Worm (Caenorhabditis elegans) whole organism, late embryonic: ENCODE results near the gene grd-8.

Experiments used
- K02D7.2 ChIP-seq: sonication (generic microtip); optimal IDR thresholded peaks from 2 replicates; lab custom pipeline; 2017; ENCODE audit warnings: mild to moderate bottlenecking, missing genetic modification characterization, missing compliant biosample characterization
- Y22D7AL.16 ChIP-seq: sonication (generic microtip); optimal IDR thresholded peaks from 2 replicates; lab custom pipeline; 2016; ENCODE audit warnings: missing genetic modification characterization, missing compliant biosample characterization
- ama-1 ChIP-seq: fragments of 150-350 bp; optimal IDR thresholded peaks from 2 replicates; lab custom pipeline; 2014
- ceh-30 ChIP-seq: fragments of 150-350 bp; optimal IDR thresholded peaks from 2 replicates; lab custom pipeline; 2014; ENCODE audit warnings: missing biosample characterization, missing genetic modification characterization
- ceh-31 ChIP-seq: sonication (generic microtip); optimal IDR thresholded peaks from 2 replicates; lab custom pipeline; 2016; ENCODE audit warnings: missing genetic modification characterization, missing compliant biosample characterization
- ceh-34 ChIP-seq: sonication (generic microtip); optimal IDR thresholded peaks from 2 replicates; lab custom pipeline; 2016; ENCODE audit warnings: mild to moderate bottlenecking, missing genetic modification characterization, missing compliant biosample characterization
- ceh-45 ChIP-seq: fragments of 200-800 bp; sonication (Bioruptor generic); IDR thresholded peaks from 2 replicates; pipeline ENCODE4 v1.3.6; 2022; ENCODE audit warnings: missing genetic modification reagents, missing genetic modification characterization, missing compliant biosample characterization
- ceh-48 ChIP-seq: sonication (generic microtip); optimal IDR thresholded peaks from 2 replicates; lab custom pipeline; 2016; ENCODE audit warnings: missing genetic modification characterization, inconsistent platforms, missing compliant biosample characterization
- ceh-6 ChIP-seq: fragments of 200-800 bp; sonication (Bioruptor generic); optimal IDR thresholded peaks from 2 replicates; lab custom pipeline; 2018; ENCODE audit warnings: mild to moderate bottlenecking, missing genetic modification characterization, missing compliant biosample characterization
- dve-1 ChIP-seq: sonication (generic microtip); optimal IDR thresholded peaks from 2 replicates; lab custom pipeline; 2017; ENCODE audit warnings: antibody characterized with exemption, mild to moderate bottlenecking, missing genetic modification characterization, missing compliant biosample characterization
- elt-2 ChIP-seq: sonication (generic microtip); optimal IDR thresholded peaks from 2 replicates; lab custom pipeline; 2016; ENCODE audit warnings: missing genetic modification reagents, missing genetic modification characterization, missing compliant biosample characterization
- ets-4 ChIP-seq: sonication (generic microtip); optimal IDR thresholded peaks from 2 replicates; lab custom pipeline; 2016; ENCODE audit warnings: missing genetic modification characterization, missing compliant biosample characterization
- eyg-1 ChIP-seq: sonication (generic microtip); optimal IDR thresholded peaks from 2 replicates; lab custom pipeline; 2016; ENCODE audit warnings: missing genotype, missing genetic modification characterization, missing compliant biosample characterization
- fax-1 ChIP-seq: sonication (generic microtip); optimal IDR thresholded peaks from 2 replicates; lab custom pipeline; 2016; ENCODE audit warnings: missing genotype, missing genetic modification characterization, missing compliant biosample characterization
- fkh-10 ChIP-seq: fragments of 150-350 bp; optimal IDR thresholded peaks from 2 replicates; lab custom pipeline; 2014; ENCODE audit warnings: missing biosample characterization, missing genetic modification reagents, missing genetic modification characterization
- gmeb-2 ChIP-seq: sonication (generic microtip); optimal IDR thresholded peaks from 2 replicates; lab custom pipeline; 2016; ENCODE audit warnings: missing genetic modification characterization, inconsistent platforms, missing compliant biosample characterization
- hlh-13 ChIP-seq: fragments of 200-800 bp; sonication (Bioruptor generic); optimal IDR thresholded peaks from 2 replicates; lab custom pipeline; 2018; ENCODE audit warnings: mild to moderate bottlenecking, missing genetic modification characterization, missing compliant biosample characterization
- hlh-30 ChIP-seq: sonication (generic microtip); optimal IDR thresholded peaks from 2 replicates; lab custom pipeline; 2017; ENCODE audit warnings: antibody characterized with exemption, missing genetic modification characterization, missing compliant biosample characterization; ENCODE audit not compliant: insufficient read depth
- lim-6 ChIP-seq: sonication (generic microtip); optimal IDR thresholded peaks from 2 replicates; lab custom pipeline; 2016; ENCODE audit warnings: missing genetic modification characterization, missing compliant biosample characterization
- madf-2 ChIP-seq: sonication (generic microtip); optimal IDR thresholded peaks from 2 replicates; lab custom pipeline; 2017; ENCODE audit warnings: missing genetic modification characterization, missing compliant biosample characterization
- nhr-11 ChIP-seq: fragments of 150-350 bp; optimal IDR thresholded peaks from 2 replicates; lab custom pipeline; 2014; ENCODE audit warnings: missing biosample characterization, missing genetic modification characterization
- nhr-232 ChIP-seq: sonication (generic microtip); optimal IDR thresholded peaks from 2 replicates; lab custom pipeline; 2016; ENCODE audit warnings: missing genetic modification characterization, missing compliant biosample characterization
- pha-2 ChIP-seq: sonication (generic microtip); optimal IDR thresholded peaks from 2 replicates; lab custom pipeline; 2017; ENCODE audit warnings: mild to moderate bottlenecking, missing genetic modification characterization, missing compliant biosample characterization
- pha-4 ChIP-seq: fragments of 150-350 bp; optimal IDR thresholded peaks from 2 replicates; lab custom pipeline; 2018; ENCODE audit warnings: missing biosample characterization, missing genetic modification reagents, missing genetic modification characterization
- pqm-1 ChIP-seq: sonication (generic microtip); optimal IDR thresholded peaks from 2 replicates; lab custom pipeline; 2016; ENCODE audit warnings: missing genetic modification characterization, missing compliant biosample characterization
- sox-2 ChIP-seq: fragments of 200-800 bp; sonication (Bioruptor generic); IDR thresholded peaks from 2 replicates; pipeline ENCODE4 v1.3.6; 2022; ENCODE audit warnings: missing genetic modification reagents, missing genetic modification characterization, missing compliant biosample characterization
- tbx-2 ChIP-seq: sonication (generic microtip); optimal IDR thresholded peaks from 2 replicates; lab custom pipeline; 2016; ENCODE audit warnings: missing genetic modification characterization, missing compliant biosample characterization
- tbx-7 ChIP-seq: sonication (generic microtip); optimal IDR thresholded peaks from 2 replicates; lab custom pipeline; 2016; ENCODE audit warnings: missing genotype, missing genetic modification characterization, missing compliant biosample characterization
- ttx-3 ChIP-seq: sonication (generic microtip); optimal IDR thresholded peaks from 2 replicates; lab custom pipeline; 2016; ENCODE audit warnings: missing genetic modification reagents, missing genetic modification characterization, missing compliant biosample characterization
- unc-3 ChIP-seq, 2 experiments: fragments of 200-800 bp in 1 of 2; sonication (Bioruptor generic) in 1 of 2; sonication (generic microtip) in 1 of 2; conservative IDR thresholded peaks in 1 of 2; optimal IDR thresholded peaks in 1 of 2; 2 replicates each; pipeline versions ENCODE4 v1.3.6 to Lab custom; 2016 to 2022; ENCODE audit warnings: missing compliant biosample characterization in 2 of 2, missing genetic modification characterization in 2 of 2, missing genetic modification reagents in 1 of 2
- unc-42 ChIP-seq: sonication (generic microtip); optimal IDR thresholded peaks from 2 replicates; lab custom pipeline; 2016; ENCODE audit warnings: missing genotype, missing genetic modification characterization, missing compliant biosample characterization
- ztf-16 ChIP-seq: sonication (generic microtip); optimal IDR thresholded peaks from 2 replicates; lab custom pipeline; 2017; ENCODE audit warnings: missing genetic modification characterization, missing compliant biosample characterization

Gene grd-8

ce11 chrV:7804064-7804800, 38.1 kb upstream of the grd-8 start, which contains the start of gene uvs-1:
uvs-1 (minus strand) TSS chrV:7804208.
- TF ChIP-seq ceh-45 (GFP tag; lab: Robert Waterston, UW) (no peak), ceh-34 (tag; lab: Kevin White, UChicago) (peak; percentile 1), pha-2 (tag; lab: Kevin White, UChicago) (peak; percentile 13), lim-6 (tag; lab: Kevin White, UChicago) (no peak), hlh-30 (tag; lab: Kevin White, UChicago) (peak; percentile 94), ceh-31 (tag; lab: Kevin White, UChicago) (peak; percentile 41), tbx-2 (tag; lab: Kevin White, UChicago) (peak; percentile 60)

ce11 chrV:7804801-7805163, 37.5 kb upstream of the grd-8 start, which contains the start of gene xpo-1:
xpo-1 (plus strand) TSS chrV:7805064.
- TF ChIP-seq nhr-11 (tag; lab: Kevin White, UChicago) (no peak), fkh-10 (GFP tag; lab: Kevin White, UChicago) (no peak), gmeb-2 (tag; lab: Kevin White, UChicago) (no peak), hlh-30 (tag; lab: Kevin White, UChicago) (no peak), ceh-48 (tag; lab: Kevin White, UChicago) (no peak), pha-4 (tag; lab: Kevin White, UChicago) (no peak), unc-42 (tag; lab: Kevin White, UChicago) (no peak), lim-6 (tag; lab: Kevin White, UChicago) (no peak), elt-2 (no peak), ceh-6 (no peak), unc-3 (GFP tag; conservative IDR thresholded peaks at IDR 0.05; lab: Robert Waterston, UW) (no peak), unc-3 (tag; optimal IDR thresholded peaks at IDR 0.05; lab: Kevin White, UChicago) (no peak), dve-1 (tag; lab: Kevin White, UChicago) (no peak), ets-4 (tag; lab: Kevin White, UChicago) (no peak), eyg-1 (tag; lab: Kevin White, UChicago) (no peak), ttx-3 (no peak)

- no peak for TF ChIP-seq madf-2
- TF ChIP-seq ceh-45 (GFP tag; lab: Robert Waterston, UW) = no peak
- no peak for TF ChIP-seq sox-2 (GFP tag; lab: Robert Waterston, UW)
- no peak for TF ChIP-seq nhr-232 (tag; lab: Kevin White, UChicago)
- TF ChIP-seq hlh-13 (GFP tag; lab: Kevin White, UChicago) = no peak
- TF ChIP-seq tbx-7 (tag; lab: Kevin White, UChicago) = no peak
- no peak for TF ChIP-seq ama-1 (lab: Kevin White, UChicago)
- no peak for TF ChIP-seq fkh-10 (GFP tag; lab: Kevin White, UChicago)
- no peak for TF ChIP-seq lim-6 (tag; lab: Kevin White, UChicago)
- TF ChIP-seq, all 69 proteins: peak for 0
Measured at ce11 chrV:7806629-7807028, 35.7 kb upstream of the grd-8 start.

- no peak for TF ChIP-seq Y22D7AL.16
- TF ChIP-seq unc-42 (tag; lab: Kevin White, UChicago) = no peak
- TF ChIP-seq ztf-16 (tag; lab: Kevin White, UChicago) = no peak
- TF ChIP-seq pqm-1 (tag; lab: Kevin White, UChicago) = no peak
- no peak for TF ChIP-seq ttx-3
- no peak for TF ChIP-seq fkh-10 (GFP tag; lab: Kevin White, UChicago)
- no peak for TF ChIP-seq ceh-30 (tag; lab: Kevin White, UChicago)
- TF ChIP-seq ceh-48 (tag; lab: Kevin White, UChicago) = no peak
- TF ChIP-seq nhr-232 (tag; lab: Kevin White, UChicago) = no peak
- TF ChIP-seq K02D7.2 = no peak
- no peak for TF ChIP-seq fax-1 (tag; lab: Kevin White, UChicago)
Measured at ce11 chrV:7808444-7808843, 33.9 kb upstream of the grd-8 start.
